Worm (Caenorhabditis elegans): ENCODE measurements around the gene Y48E1B.17.

Y48E1B.17 gene

DNA sequence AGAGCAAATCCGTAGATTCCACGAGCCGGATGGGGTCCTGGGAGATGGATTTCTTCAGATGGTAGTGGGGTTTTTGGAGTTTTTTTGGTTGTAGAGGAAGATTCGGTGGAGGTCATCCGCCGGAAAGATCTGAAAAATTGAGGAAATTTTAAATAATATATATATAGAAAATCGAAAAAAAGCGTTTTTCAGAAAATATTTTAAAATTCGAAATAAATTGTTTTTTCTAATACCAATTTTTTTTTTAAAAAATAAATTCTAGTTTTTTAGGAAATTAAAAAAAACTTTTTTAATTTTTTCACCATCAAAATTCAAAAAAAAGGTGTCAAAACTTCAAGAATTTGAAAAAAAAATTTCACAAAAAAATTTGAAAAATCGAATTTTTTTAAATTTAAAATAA is at the start of gene Y48E1B.17, which contains the start of gene noa-1:
Gene Y48E1B.17, minus strand, starts transcription at position 129 of the 400 bp plus-strand sequence.
Gene noa-1, minus strand, starts transcription at position 101 of the 400 bp plus-strand sequence.
- no peak for TF ChIP-seq gmeb-2 (tag; optimal IDR thresholded peaks at IDR 0.05)
- TF ChIP-seq pros-1 (tag; optimal IDR thresholded peaks at IDR 0.05), result no peak
- no peak for TF ChIP-seq madf-2 (tag; optimal IDR thresholded peaks at IDR 0.05)
- TF ChIP-seq tbx-7 (tag; optimal IDR thresholded peaks at IDR 0.05), result no peak
- TF ChIP-seq C38D4.7 (GFP tag; optimal IDR thresholded peaks at IDR 0.05), result no peak
- TF ChIP-seq npax-4 (tag; optimal IDR thresholded peaks at IDR 0.05), result no peak
- TF ChIP-seq tbx-2 (tag; optimal IDR thresholded peaks at IDR 0.05), result no peak
- no peak for TF ChIP-seq pqm-1 (tag; optimal IDR thresholded peaks at IDR 0.05)
- TF ChIP-seq ama-1 (optimal IDR thresholded peaks at IDR 0.05), result no peak
- TF ChIP-seq ets-4 (tag; optimal IDR thresholded peaks at IDR 0.05), result no peak
- no peak for TF ChIP-seq che-1 (tag; optimal IDR thresholded peaks at IDR 0.05)
- TF ChIP-seq hlh-6 (tag; optimal IDR thresholded peaks at IDR 0.05), result no peak
- TF ChIP-seq fkh-10 (GFP tag; optimal IDR thresholded peaks at IDR 0.05), result no peak
- TF ChIP-seq K09A11.1 (tag; optimal IDR thresholded peaks at IDR 0.05; ENCODE audit: insufficient read depth), result no peak
- TF ChIP-seq nhr-11 (tag; optimal IDR thresholded peaks at IDR 0.05), result no peak

- TF ChIP-seq K02D7.2 (tag; optimal IDR thresholded peaks at IDR 0.05) (no peak), tbx-7 (tag; optimal IDR thresholded peaks at IDR 0.05) (no peak), npax-4 (tag; optimal IDR thresholded peaks at IDR 0.05) (no peak), C08G9.2 (tag; optimal IDR thresholded peaks at IDR 0.05) (no peak), eyg-1 (tag; optimal IDR thresholded peaks at IDR 0.05) (no peak), ceh-48 (tag; optimal IDR thresholded peaks at IDR 0.05) (no peak)
Observed at ce11 chrII:13590461-13590860, 49.6 kb upstream of the Y48E1B.17 start, which contains the start of gene clec-145. Gene clec-145, minus strand, starts transcription at chrII:13590561.

DNA sequence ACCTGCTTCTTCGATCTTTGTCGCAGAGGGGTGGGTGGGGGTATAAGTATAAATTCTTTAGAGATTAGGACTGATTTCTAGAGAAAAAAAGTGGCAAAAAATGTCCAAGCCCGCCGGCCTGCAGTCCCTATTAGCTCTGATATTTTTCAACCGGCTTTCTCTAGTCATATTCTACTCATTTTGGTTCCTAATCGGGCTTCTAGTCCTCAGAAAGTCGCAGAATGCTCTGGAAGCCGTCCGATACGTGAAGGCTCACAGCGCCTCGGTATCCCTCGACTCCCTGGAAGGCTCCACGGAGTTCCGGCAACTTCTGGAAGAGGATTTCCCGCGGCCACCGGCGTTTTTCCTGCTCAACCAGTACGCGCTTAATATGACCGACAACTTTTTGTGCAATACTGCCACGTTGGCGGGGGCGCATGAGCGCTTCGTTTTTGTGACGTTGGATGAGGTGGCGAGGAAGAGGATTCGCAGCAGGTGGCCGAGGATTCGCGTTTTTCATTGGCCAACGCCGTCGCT is 44.8 kb upstream of the Y48E1B.17 start, which contains the start of gene Y48E1B.8:
Gene Y48E1B.8, plus strand, starts transcription at position 51 of the 516 bp plus-strand sequence.
- TF ChIP-seq fkh-10 (GFP tag; optimal IDR thresholded peaks at IDR 0.05), result no peak
- no peak for TF ChIP-seq odd-2 (tag; optimal IDR thresholded peaks at IDR 0.05)
- peak; percentile 14 for TF ChIP-seq C08G9.2 (tag; optimal IDR thresholded peaks at IDR 0.05)

- TF ChIP-seq hlh-15 (tag; optimal IDR thresholded peaks at IDR 0.05) (no peak), unc-42 (tag; optimal IDR thresholded peaks at IDR 0.05) (peak; percentile 75), unc-3 (GFP tag; conservative IDR thresholded peaks at IDR 0.05) (no peak), unc-3 (tag; optimal IDR thresholded peaks at IDR 0.05) (peak; percentile 3), ets-4 (tag; optimal IDR thresholded peaks at IDR 0.05) (no peak), tbx-2 (tag; optimal IDR thresholded peaks at IDR 0.05) (peak; percentile 50), ceh-48 (tag; optimal IDR thresholded peaks at IDR 0.05) (peak; percentile 69), pros-1 (tag; optimal IDR thresholded peaks at IDR 0.05) (peak; percentile 16), nfya-1 (tag; optimal IDR thresholded peaks at IDR 0.05) (peak; percentile 67), fkh-6 (tag; optimal IDR thresholded peaks at IDR 0.05) (no peak), hlh-30 (tag; optimal IDR thresholded peaks at IDR 0.05; ENCODE audit: insufficient read depth) (peak; percentile 62), ceh-9 (tag; optimal IDR thresholded peaks at IDR 0.05) (no peak), ahr-1 (tag; optimal IDR thresholded peaks at IDR 0.05) (no peak), ceh-31 (tag; optimal IDR thresholded peaks at IDR 0.05) (peak; percentile 70), ceh-34 (tag; optimal IDR thresholded peaks at IDR 0.05) (peak; percentile 52), sox-2 (GFP tag; IDR thresholded peaks at IDR 0.05) (no peak), ceh-18 (tag; optimal IDR thresholded peaks at IDR 0.05) (peak; percentile 33)
Observed at ce11 chrII:13575018-13575948, 34.4 kb upstream of the Y48E1B.17 start, which contains the start of the genes mrpl-37 and lin-38. Gene mrpl-37, minus strand, starts transcription at chrII:13575068. Gene lin-38, plus strand, starts transcription at chrII:13575925.
